Worm (Caenorhabditis elegans) whole organism, early embryonic: ENCODE data around the gene F49C5.3.

Experiments
- B0310.2 ChIP-seq: sonication (generic microtip); optimal IDR thresholded peaks from 2 replicates; lab custom pipeline; 2016; ENCODE audit warnings: mild to moderate bottlenecking, missing genetic modification characterization, missing compliant biosample characterization
- aly-1 ChIP-seq: sonication (generic microtip); optimal IDR thresholded peaks from 2 replicates; lab custom pipeline; 2016; ENCODE audit warnings: missing genetic modification characterization, missing compliant biosample characterization
- ama-1 ChIP-seq: fragments of 150-350 bp; optimal IDR thresholded peaks from 2 replicates; lab custom pipeline; 2014
- ceh-13 ChIP-seq: fragments of 200-800 bp; sonication (Bioruptor generic); optimal IDR thresholded peaks from 2 replicates; lab custom pipeline; 2018; ENCODE audit warnings: mild to moderate bottlenecking, missing genetic modification characterization, missing compliant biosample characterization
- ets-7 ChIP-seq: sonication (generic microtip); optimal IDR thresholded peaks from 2 replicates; lab custom pipeline; 2016; ENCODE audit warnings: missing genotype, missing genetic modification characterization, missing compliant biosample characterization
- flt-1 ChIP-seq: fragments of 200-800 bp; sonication (Bioruptor generic); IDR thresholded peaks from 2 replicates; pipeline ENCODE4 v1.3.6; 2022; ENCODE audit warnings: missing genetic modification characterization, missing compliant biosample characterization
- hmbx-1 ChIP-seq: sonication (generic microtip); optimal IDR thresholded peaks from 2 replicates; lab custom pipeline; 2016; ENCODE audit warnings: mild to moderate bottlenecking, missing genetic modification characterization, missing compliant biosample characterization
- hmg-4 ChIP-seq: fragments of 200-800 bp; sonication (Bioruptor generic); optimal IDR thresholded peaks from 2 replicates; lab custom pipeline; 2018; ENCODE audit warnings: mild to moderate bottlenecking, missing genetic modification characterization, missing compliant biosample characterization
- hnd-1 ChIP-seq: sonication (generic microtip); optimal IDR thresholded peaks from 2 replicates; lab custom pipeline; 2016; ENCODE audit warnings: missing genetic modification characterization, missing compliant biosample characterization
- scrt-1 ChIP-seq: fragments of 200-800 bp; sonication (Bioruptor generic); IDR thresholded peaks from 2 replicates; pipeline ENCODE4 v1.3.6; 2022; ENCODE audit warnings: missing genetic modification characterization, missing compliant biosample characterization
- sea-1 ChIP-seq: fragments of 200-800 bp; sonication (Bioruptor generic); conservative IDR thresholded peaks from 2 replicates; pipeline ENCODE4 v1.3.6; 2022; ENCODE audit warnings: missing genetic modification characterization, missing compliant biosample characterization

DNA sequence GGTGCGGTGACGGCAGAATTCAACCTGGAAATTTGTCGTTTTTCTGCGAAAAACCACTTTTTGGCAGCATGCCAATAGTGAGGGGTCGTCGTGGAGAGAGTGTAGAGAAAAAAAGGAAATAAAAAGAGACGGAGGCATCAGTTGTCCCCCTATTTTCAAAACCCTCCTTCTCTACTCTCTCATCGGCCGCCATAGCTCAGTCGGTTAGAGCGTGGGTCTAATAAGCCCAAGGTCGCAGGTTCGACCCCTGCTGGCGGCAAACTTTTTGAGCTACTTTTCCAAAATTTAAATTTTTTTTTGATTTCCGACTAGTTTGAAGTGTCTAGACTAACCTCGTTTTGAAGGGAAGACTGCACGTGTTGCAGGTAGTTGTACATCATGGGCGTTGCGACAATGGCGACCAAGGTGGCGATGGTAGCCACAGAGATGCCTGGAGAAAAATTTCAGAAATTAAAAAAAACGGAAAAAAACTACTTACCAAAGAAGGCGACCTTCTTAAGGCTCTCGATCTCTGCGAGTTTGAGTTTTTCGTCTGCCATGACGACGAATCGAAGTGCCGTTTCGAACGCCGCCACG lies 41.7 kb upstream of the F49C5.3 start, which contains the start of gene col-85:
- TF ChIP-seq ama-1 (lab: Kevin White, UChicago) = no peak
- TF ChIP-seq B0310.2 (tag; lab: Kevin White, UChicago) = peak; percentile 91
- TF ChIP-seq flt-1 (GFP tag; lab: Robert Waterston, UW) = peak; percentile 98
- peak; percentile 79 for TF ChIP-seq hmbx-1 (tag; lab: Kevin White, UChicago)
- TF ChIP-seq scrt-1 (GFP tag; lab: Robert Waterston, UW) = peak; percentile 98
- TF ChIP-seq ceh-13 (GFP tag; lab: Kevin White, UChicago) = peak; percentile 84
- peak; percentile 88 for TF ChIP-seq hnd-1
- peak; percentile 90 for TF ChIP-seq aly-1 (tag; lab: Kevin White, UChicago)
- TF ChIP-seq sea-1 (GFP tag; lab: Robert Waterston, UW) = peak; percentile 95
- TF ChIP-seq hmg-4 (GFP tag; lab: Kevin White, UChicago) = peak; percentile 92
- TF ChIP-seq ets-7 (tag; lab: Kevin White, UChicago) = peak; percentile 93
